Worm (Caenorhabditis elegans): ENCODE measurements around the gene C23H3.2.
"Not testable (repeated sequence)": the region's sequence is repeated elsewhere in the genome, so short reads cannot be mapped to it uniquely, and the experiment has no call there.

Gene C23H3.2

ce11 chrII:98894-99293, 37.8 kb downstream of the C23H3.2 start, which contains the start of gene C50D2.10:
Gene C50D2.10 (plus strand): TSS chrII:99138.
- TF ChIP-seq tbx-2, zag-1, ceh-82 (tag; optimal IDR thresholded peaks at IDR 0.05): not testable (repeated sequence)

ce11 chrII:101176-101575, 40.1 kb downstream of the C23H3.2 start:
- TF ChIP-seq aly-2 (tag; optimal IDR thresholded peaks at IDR 0.05) (no peak), nhr-76 (tag; optimal IDR thresholded peaks at IDR 0.05) (no peak), nhr-11 (tag; optimal IDR thresholded peaks at IDR 0.05) (no peak), snpc-4 (tag; optimal IDR thresholded peaks at IDR 0.05) (no peak), lsy-12 (tag; optimal IDR thresholded peaks at IDR 0.05) (no peak), eor-1 (tag; optimal IDR thresholded peaks at IDR 0.05) (no peak), daf-12 (tag; optimal IDR thresholded peaks at IDR 0.05) (no peak), ceh-16 (tag; optimal IDR thresholded peaks at IDR 0.05) (no peak), nhr-28 (tag; optimal IDR thresholded peaks at IDR 0.05) (no peak), ZK546.5 (tag; optimal IDR thresholded peaks at IDR 0.05) (no peak), nhr-237 (tag; optimal IDR thresholded peaks at IDR 0.05) (no peak), elt-2 (tag; optimal IDR thresholded peaks at IDR 0.05) (no peak), pqm-1 (tag; optimal IDR thresholded peaks at IDR 0.05) (no peak), ceh-82 (tag; optimal IDR thresholded peaks at IDR 0.05) (no peak), mml-1 (tag; optimal IDR thresholded peaks at IDR 0.05) (no peak), nhr-43 (tag; optimal IDR thresholded peaks at IDR 0.05; ENCODE audit: poor library complexity, severe bottlenecking) (no peak), egl-27 (tag; optimal IDR thresholded peaks at IDR 0.05) (no peak), sea-2 (GFP tag; optimal IDR thresholded peaks at IDR 0.05) (no peak), mdl-1 (tag; optimal IDR thresholded peaks at IDR 0.05) (no peak), R02D3.7 (tag; optimal IDR thresholded peaks at IDR 0.05) (no peak)

- no peak for TF ChIP-seq pha-4 (tag; optimal IDR thresholded peaks at IDR 0.05)
- TF ChIP-seq ZK546.5 (tag; optimal IDR thresholded peaks at IDR 0.05): no peak
- no peak for TF ChIP-seq unc-62 (GFP tag; optimal IDR thresholded peaks at IDR 0.05)
- TF ChIP-seq nhr-25 (tag; optimal IDR thresholded peaks at IDR 0.05): no peak
- no peak for TF ChIP-seq mml-1 (tag; optimal IDR thresholded peaks at IDR 0.05)
- TF ChIP-seq nhr-77 (tag; optimal IDR thresholded peaks at IDR 0.05): no peak
These were observed 43.1 kb downstream of the C23H3.2 start, which contains the start of gene col-68 for ce11 chrII:104234-104633. Gene col-68 (plus strand): TSS chrII:104534.

ce11 chrII:105327-105882, 44.3 kb downstream of the C23H3.2 start:
- TF ChIP-seq ztf-11 (tag; optimal IDR thresholded peaks at IDR 0.05): no peak
- TF ChIP-seq ama-1 (optimal IDR thresholded peaks at IDR 0.05): no peak
- no peak for TF ChIP-seq mml-1 (tag; optimal IDR thresholded peaks at IDR 0.05)
- no peak for TF ChIP-seq lin-39 (tag; optimal IDR thresholded peaks at IDR 0.05)

- TF ChIP-seq nhr-11 (tag; optimal IDR thresholded peaks at IDR 0.05): no peak
- TF ChIP-seq ama-1 (optimal IDR thresholded peaks at IDR 0.05): no peak
- no peak for TF ChIP-seq nhr-237 (tag; optimal IDR thresholded peaks at IDR 0.05)
- no peak for TF ChIP-seq mdl-1 (tag; optimal IDR thresholded peaks at IDR 0.05)
- no peak for TF ChIP-seq elt-2 (tag; optimal IDR thresholded peaks at IDR 0.05)
- no peak for TF ChIP-seq zag-1 (tag; optimal IDR thresholded peaks at IDR 0.05)
- TF ChIP-seq skn-1 (tag; optimal IDR thresholded peaks at IDR 0.05): no peak
These were observed 44.8 kb downstream of the C23H3.2 start, which contains the start of gene txt-1 for ce11 chrII:105889-106288. Gene txt-1 (plus strand): TSS chrII:106189.

- TF ChIP-seq mdl-1 (tag; optimal IDR thresholded peaks at IDR 0.05): no peak
- no peak for TF ChIP-seq nhr-11 (tag; optimal IDR thresholded peaks at IDR 0.05)
- no peak for TF ChIP-seq ceh-9 (tag; optimal IDR thresholded peaks at IDR 0.05)
- TF ChIP-seq sea-2 (GFP tag; optimal IDR thresholded peaks at IDR 0.05): no peak
- no peak for TF ChIP-seq mml-1 (tag; optimal IDR thresholded peaks at IDR 0.05)
- TF ChIP-seq nhr-76 (tag; optimal IDR thresholded peaks at IDR 0.05): no peak
These were observed 46.6 kb downstream of the C23H3.2 start for ce11 chrII:107703-108102.

- TF ChIP-seq jun-1 (tag; optimal IDR thresholded peaks at IDR 0.05) (no peak), nhr-11 (tag; optimal IDR thresholded peaks at IDR 0.05) (no peak), lin-15B (tag; optimal IDR thresholded peaks at IDR 0.05) (no peak), ztf-11 (tag; optimal IDR thresholded peaks at IDR 0.05) (no peak), nhr-237 (tag; optimal IDR thresholded peaks at IDR 0.05) (no peak), aly-2 (tag; optimal IDR thresholded peaks at IDR 0.05) (no peak), ceh-9 (tag; optimal IDR thresholded peaks at IDR 0.05) (no peak), nhr-12 (tag; optimal IDR thresholded peaks at IDR 0.05) (no peak), lsy-12 (tag; optimal IDR thresholded peaks at IDR 0.05) (no peak), mdl-1 (tag; optimal IDR thresholded peaks at IDR 0.05) (no peak), fkh-10 (GFP tag; optimal IDR thresholded peaks at IDR 0.05) (no peak), ama-1 (optimal IDR thresholded peaks at IDR 0.05) (no peak), nhr-67 (tag; optimal IDR thresholded peaks at IDR 0.05) (no peak), ZK546.5 (tag; optimal IDR thresholded peaks at IDR 0.05) (no peak)
These were observed 47.8 kb downstream of the C23H3.2 start, which contains the start of gene C50D2.2 for ce11 chrII:108865-109264. Gene C50D2.2 (plus strand): TSS chrII:109165.
